Worm (Caenorhabditis elegans) whole organism, L4 larva: ENCODE results near the gene nep-26.
A peak's percentile ranks its signal among the peaks of the same experiment; 100 is the strongest.

Experiments used
- ZK337.2 ChIP-seq: fragments of 200-800 bp; sonication (Bioruptor generic); IDR thresholded peaks from 2 replicates; pipeline ENCODE4 v1.3.6; 2022; ENCODE audit warnings: missing genetic modification reagents, missing genetic modification characterization, missing compliant biosample characterization
- fkh-10 ChIP-seq: fragments of 150-350 bp; optimal IDR thresholded peaks from 2 replicates; lab custom pipeline; 2014; ENCODE audit warnings: missing biosample characterization, missing genetic modification reagents, missing genetic modification characterization
- madf-9 ChIP-seq: fragments of 200-800 bp; sonication (Bioruptor generic); conservative IDR thresholded peaks from 2 replicates; pipeline ENCODE4 v1.3.6; 2022; ENCODE audit warnings: missing genetic modification reagents, missing genetic modification characterization, missing compliant biosample characterization
- nhr-28 ChIP-seq: fragments of 150-350 bp; optimal IDR thresholded peaks from 2 replicates; lab custom pipeline; 2014; ENCODE audit warnings: missing biosample characterization, missing genetic modification characterization
- nhr-42 ChIP-seq: fragments of 200-800 bp; sonication (Bioruptor generic); IDR thresholded peaks from 2 replicates; pipeline ENCODE4 v1.3.6; 2022; ENCODE audit warnings: missing genetic modification characterization, missing compliant biosample characterization
- nhr-76 ChIP-seq: fragments of 150-350 bp; optimal IDR thresholded peaks from 2 replicates; lab custom pipeline; 2014; ENCODE audit warnings: missing biosample characterization, missing genetic modification characterization
- skn-1 ChIP-seq: fragments of 150-350 bp; optimal IDR thresholded peaks from 2 replicates; lab custom pipeline; 2014; ENCODE audit warnings: missing biosample characterization, missing genetic modification characterization
- unc-62 ChIP-seq, 3 experiments: fragments of 150-350 bp in 1 of 3; sonication (generic microtip); optimal IDR thresholded peaks in 2 of 3; peaks in 1 of 3; 1 replicate in 1 of 3; 2 replicates in 2 of 3; lab custom pipeline; 2014 to 2017; ENCODE audit warnings: missing biosample characterization in 3 of 3, missing genetic modification characterization in 3 of 3, missing genetic modification reagents in 3 of 3, missing genotype in 1 of 3
- zag-1 ChIP-seq: fragments of 150-350 bp; optimal IDR thresholded peaks from 2 replicates; lab custom pipeline; 2014; ENCODE audit warnings: missing biosample characterization, missing genetic modification characterization

ce11 chrII:10300954-10301353, 1.0 kb upstream of the nep-26 start, which contains the start of gene mdt-22:
- TF ChIP-seq unc-62 (GFP tag; optimal IDR thresholded peaks at IDR 0.05 in 1 of 2; lab: Kevin White, UChicago) (no peak), unc-62 (tag; optimal IDR thresholded peaks at IDR 0.05; lab: Kevin White, UChicago) (no peak), fkh-10 (GFP tag; lab: Kevin White, UChicago) (peak; percentile 4), skn-1 (tag; lab: Kevin White, UChicago) (no peak), madf-9 (GFP tag; lab: Robert Waterston, UW) (no peak), nhr-76 (tag; lab: Kevin White, UChicago) (no peak), ZK337.2 (0 out of 2 replicates have a peak, but pooled peaks have one; percentile 46), nhr-28 (tag; lab: Kevin White, UChicago) (peak; percentile 20), nhr-42 (GFP tag; lab: Robert Waterston, UW) (0 out of 2 replicates have a peak, but pooled peaks have one; percentile 57), zag-1 (tag; lab: Kevin White, UChicago) (no peak)
